Fruit fly (Drosophila melanogaster) whole organism, embryonic: ENCODE measurements around the gene Eig71Ea.

Experiments
- Blimp-1 ChIP-seq: fragments of 200-800 bp; sonication (Bioruptor generic); optimal IDR thresholded peaks from 3 replicates; lab custom pipeline; 2018; ENCODE audit warnings: missing biosample characterization, missing genetic modification characterization, mild to moderate bottlenecking, moderate library complexity, missing genetic modification reagents
- CG10267 ChIP-seq: fragments of 200-800 bp; sonication (Bioruptor generic); optimal IDR thresholded peaks from 2 replicates; lab custom pipeline; 2018; ENCODE audit warnings: missing biosample characterization, mild to moderate bottlenecking, missing genetic modification characterization, moderate library complexity
- CG10979 ChIP-seq: fragments of 200-800 bp; sonication (Bioruptor generic); optimal IDR thresholded peaks from 2 replicates; lab custom pipeline; 2018; ENCODE audit warnings: missing biosample characterization, mild to moderate bottlenecking, missing genetic modification characterization, moderate library complexity
- CG11085 ChIP-seq: fragments of 200-800 bp; sonication (Bioruptor generic); IDR thresholded peaks from 2 replicates; pipeline ENCODE4 v1.3.6; 2022; ENCODE audit warnings: missing biosample characterization, missing genetic modification characterization
- CG1233 ChIP-seq: fragments of 200-800 bp; sonication (Bioruptor generic); optimal IDR thresholded peaks from 4 replicates; lab custom pipeline; 2018; ENCODE audit warnings: missing biosample characterization, mild to moderate bottlenecking, missing genetic modification characterization
- CG13296 ChIP-seq: fragments of 200-800 bp; sonication (Bioruptor generic); optimal IDR thresholded peaks from 3 replicates; lab custom pipeline; 2018; ENCODE audit warnings: missing biosample characterization, mild to moderate bottlenecking, missing genetic modification characterization
- CG13424 ChIP-seq: fragments of 200-800 bp; sonication (Bioruptor generic); optimal IDR thresholded peaks from 2 replicates; lab custom pipeline; 2019; ENCODE audit warnings: missing biosample characterization, mild to moderate bottlenecking, missing genetic modification characterization, moderate library complexity
- CG15479 ChIP-seq: fragments of 200-800 bp; sonication (Bioruptor generic); optimal IDR thresholded peaks from 3 replicates; lab custom pipeline; 2019; ENCODE audit warnings: missing biosample characterization, mild to moderate bottlenecking, missing genetic modification characterization, moderate library complexity
- CG1603 ChIP-seq: fragments of 200-800 bp; sonication (Bioruptor generic); optimal IDR thresholded peaks from 2 replicates; lab custom pipeline; 2019; ENCODE audit warnings: missing biosample characterization, mild to moderate bottlenecking, missing genetic modification characterization, moderate library complexity
- CG17361 ChIP-seq: fragments of 200-800 bp; sonication (Bioruptor generic); IDR thresholded peaks from 3 replicates; pipeline ENCODE4 v1.3.6; 2022; ENCODE audit warnings: missing biosample characterization, missing genetic modification characterization
- CG18262 ChIP-seq: fragments of 200-800 bp; optimal IDR thresholded peaks from 3 replicates; lab custom pipeline; 2019; ENCODE audit warnings: missing biosample characterization, mild to moderate bottlenecking, missing genetic modification characterization, moderate library complexity
- CG18599 ChIP-seq: fragments of 200-800 bp; sonication (Bioruptor generic); optimal IDR thresholded peaks from 3 replicates; lab custom pipeline; 2017; ENCODE audit warnings: missing biosample characterization, missing genetic modification characterization, mild to moderate bottlenecking, moderate library complexity, missing genetic modification reagents
- CG2116 ChIP-seq: fragments of 200-800 bp; sonication (Bioruptor generic); optimal IDR thresholded peaks from 3 replicates; lab custom pipeline; 2018; ENCODE audit warnings: missing biosample characterization, mild to moderate bottlenecking, missing genetic modification characterization
- CG2120 ChIP-seq: fragments of 200-800 bp; sonication (Bioruptor generic); optimal IDR thresholded peaks from 3 replicates; lab custom pipeline; 2016; ENCODE audit warnings: missing biosample characterization, missing genetic modification characterization
- CG2712 ChIP-seq: fragments of 200-800 bp; optimal IDR thresholded peaks from 3 replicates; lab custom pipeline; 2019; ENCODE audit warnings: missing biosample characterization, mild to moderate bottlenecking, missing genetic modification characterization, moderate library complexity
- CG2889 ChIP-seq: fragments of 200-800 bp; sonication (Bioruptor generic); IDR thresholded peaks from 3 replicates; pipeline ENCODE4 v1.3.6; 2022; ENCODE audit warnings: missing biosample characterization, missing genetic modification characterization
- CG3281 ChIP-seq: fragments of 200-800 bp; sonication (Bioruptor generic); optimal IDR thresholded peaks from 3 replicates; lab custom pipeline; 2017; ENCODE audit warnings: missing biosample characterization, mild to moderate bottlenecking, missing genetic modification characterization
- CG34376 ChIP-seq: fragments of 200-800 bp; sonication (Bioruptor generic); optimal IDR thresholded peaks from 2 replicates; lab custom pipeline; 2018; ENCODE audit warnings: missing biosample characterization, mild to moderate bottlenecking, missing genetic modification characterization
- CG6765 ChIP-seq: fragments of 200-800 bp; sonication (Bioruptor generic); optimal IDR thresholded peaks from 3 replicates; lab custom pipeline; 2017; ENCODE audit warnings: missing biosample characterization, mild to moderate bottlenecking, missing genetic modification characterization
- Fer1 ChIP-seq: fragments of 200-800 bp; sonication (Bioruptor generic); optimal IDR thresholded peaks from 2 replicates; lab custom pipeline; 2017; ENCODE audit warnings: missing biosample characterization, mild to moderate bottlenecking, missing genetic modification characterization
- Fer3 ChIP-seq: fragments of 200-800 bp; sonication (Bioruptor generic); optimal IDR thresholded peaks from 2 replicates; lab custom pipeline; 2018; ENCODE audit warnings: missing biosample characterization, mild to moderate bottlenecking, missing genetic modification characterization, moderate library complexity
- HLH3B ChIP-seq: fragments of 200-800 bp; sonication (Bioruptor generic); IDR thresholded peaks from 2 replicates; pipeline ENCODE4 v1.3.6; 2022; ENCODE audit warnings: missing biosample characterization, missing genetic modification characterization
- HmgD ChIP-seq: fragments of 200-800 bp; sonication (Bioruptor generic); optimal IDR thresholded peaks from 3 replicates; lab custom pipeline; 2016; ENCODE audit warnings: missing biosample characterization, missing genetic modification characterization
- Hmr ChIP-seq: fragments of 200-800 bp; sonication (Bioruptor generic); optimal IDR thresholded peaks from 3 replicates; lab custom pipeline; 2017; ENCODE audit warnings: mild to moderate bottlenecking, missing biosample characterization, missing genetic modification reagents, missing genetic modification characterization
- Hr39 ChIP-seq: fragments of >200 bp; optimal IDR thresholded peaks from 2 replicates; lab custom pipeline; 2017
- Neu2 ChIP-seq: fragments of 200-800 bp; sonication (Bioruptor generic); optimal IDR thresholded peaks from 3 replicates; lab custom pipeline; 2016; ENCODE audit warnings: missing biosample characterization, missing genetic modification characterization, borderline replicate concordance
- Opbp ChIP-seq: fragments of 200-800 bp; sonication (Bioruptor generic); IDR thresholded peaks from 3 replicates; pipeline ENCODE4 v1.3.6; 2022; ENCODE audit warnings: missing biosample characterization, missing genetic modification characterization; ENCODE audit not compliant: partially characterized antibody
- Sox100B ChIP-seq: fragments of 200-800 bp; sonication (Bioruptor generic); optimal IDR thresholded peaks from 3 replicates; lab custom pipeline; 2018; ENCODE audit warnings: missing biosample characterization, mild to moderate bottlenecking, missing genetic modification characterization
- Sry-δ ChIP-seq: fragments of 200-800 bp; sonication (Bioruptor generic); optimal IDR thresholded peaks from 2 replicates; lab custom pipeline; 2016; ENCODE audit warnings: missing biosample characterization, missing genetic modification characterization
- abd-A ChIP-seq: fragments of 200-800 bp; sonication (Bioruptor generic); optimal IDR thresholded peaks from 3 replicates; lab custom pipeline; 2019; ENCODE audit warnings: missing biosample characterization, mild to moderate bottlenecking, missing genetic modification characterization, moderate library complexity
- bigmax ChIP-seq: fragments of 200-800 bp; sonication (Bioruptor generic); optimal IDR thresholded peaks from 2 replicates; lab custom pipeline; 2018; ENCODE audit warnings: missing biosample characterization, mild to moderate bottlenecking, missing genetic modification characterization
- bsh ChIP-seq, 2 experiments: fragments of 200-800 bp; sonication (Bioruptor generic); optimal IDR thresholded peaks; 2 replicates each; lab custom pipeline; 2017 to 2018; ENCODE audit warnings: mild to moderate bottlenecking in 2 of 2, missing biosample characterization in 2 of 2, missing genetic modification characterization in 2 of 2, moderate library complexity in 1 of 2
- croc ChIP-seq: fragments of 200-800 bp; sonication (Bioruptor generic); conservative IDR thresholded peaks from 3 replicates; pipeline ENCODE4 v1.3.6; 2022; ENCODE audit warnings: missing biosample characterization, missing genetic modification characterization
- fd96Cb ChIP-seq: fragments of 200-800 bp; sonication (Bioruptor generic); optimal IDR thresholded peaks from 2 replicates; lab custom pipeline; 2018; ENCODE audit warnings: missing biosample characterization, mild to moderate bottlenecking, missing genetic modification characterization, moderate library complexity
- gcm ChIP-seq: fragments of 200-800 bp; sonication (Bioruptor generic); optimal IDR thresholded peaks from 2 replicates; lab custom pipeline; 2019; ENCODE audit warnings: missing biosample characterization, mild to moderate bottlenecking, missing genetic modification characterization, moderate library complexity
- grau ChIP-seq: fragments of 200-800 bp; optimal IDR thresholded peaks from 3 replicates; lab custom pipeline; 2019; ENCODE audit warnings: missing biosample characterization, mild to moderate bottlenecking, missing genetic modification characterization, moderate library complexity
- gro ChIP-seq: fragments of 200-800 bp; sonication (Bioruptor generic); optimal IDR thresholded peaks from 2 replicates; lab custom pipeline; 2016; ENCODE audit warnings: missing biosample characterization, missing genetic modification characterization
- nmo ChIP-seq: fragments of 200-800 bp; sonication (Bioruptor generic); optimal IDR thresholded peaks from 2 replicates; lab custom pipeline; 2018; ENCODE audit warnings: missing biosample characterization, mild to moderate bottlenecking, missing genetic modification characterization, moderate library complexity
- ranshi ChIP-seq: fragments of 200-800 bp; sonication (Bioruptor generic); IDR thresholded peaks from 2 replicates; pipeline ENCODE4 v1.3.6; 2022; ENCODE audit warnings: missing biosample characterization, missing genetic modification characterization
- row ChIP-seq: fragments of 200-800 bp; sonication (Bioruptor generic); IDR thresholded peaks from 3 replicates; pipeline ENCODE4 v1.3.6; 2022; ENCODE audit warnings: missing biosample characterization, missing genetic modification characterization
- run ChIP-seq: fragments of 200-800 bp; sonication (Bioruptor generic); optimal IDR thresholded peaks from 3 replicates; lab custom pipeline; 2018; ENCODE audit warnings: missing biosample characterization, mild to moderate bottlenecking, missing genetic modification characterization
- sd ChIP-seq: fragments of 200-800 bp; sonication (Bioruptor generic); optimal IDR thresholded peaks from 3 replicates; lab custom pipeline; 2018; ENCODE audit warnings: missing biosample characterization, mild to moderate bottlenecking, missing genetic modification characterization, moderate library complexity
- sens ChIP-seq: fragments of 200-800 bp; sonication (Bioruptor generic); peaks from one replicate; lab custom pipeline; 2016; ENCODE audit warnings: missing biosample characterization, missing genetic modification characterization
- tgo ChIP-seq: fragments of 200-800 bp; sonication (Bioruptor generic); IDR thresholded peaks from 3 replicates; pipeline ENCODE4 v1.3.6; 2022; ENCODE audit warnings: missing biosample characterization, missing genetic modification characterization
- unpg ChIP-seq: fragments of 200-800 bp; sonication (Bioruptor generic); optimal IDR thresholded peaks from 3 replicates; lab custom pipeline; 2018; ENCODE audit warnings: missing biosample characterization, mild to moderate bottlenecking, missing genetic modification characterization, moderate library complexity
- usp ChIP-seq: fragments of >200 bp; optimal IDR thresholded peaks from 2 replicates; lab custom pipeline; 2017; ENCODE audit warnings: missing biosample characterization, missing genetic modification characterization
- wdn ChIP-seq: fragments of 200-800 bp; sonication (Bioruptor generic); IDR thresholded peaks from 2 replicates; pipeline ENCODE4 v1.3.6; 2022; ENCODE audit warnings: missing biosample characterization, missing genetic modification characterization
- zf30C ChIP-seq: fragments of 200-800 bp; sonication (Bioruptor generic); optimal IDR thresholded peaks from 3 replicates; lab custom pipeline; 2018; ENCODE audit warnings: missing biosample characterization, mild to moderate bottlenecking, missing genetic modification characterization

The Eig71Ea gene

DNA sequence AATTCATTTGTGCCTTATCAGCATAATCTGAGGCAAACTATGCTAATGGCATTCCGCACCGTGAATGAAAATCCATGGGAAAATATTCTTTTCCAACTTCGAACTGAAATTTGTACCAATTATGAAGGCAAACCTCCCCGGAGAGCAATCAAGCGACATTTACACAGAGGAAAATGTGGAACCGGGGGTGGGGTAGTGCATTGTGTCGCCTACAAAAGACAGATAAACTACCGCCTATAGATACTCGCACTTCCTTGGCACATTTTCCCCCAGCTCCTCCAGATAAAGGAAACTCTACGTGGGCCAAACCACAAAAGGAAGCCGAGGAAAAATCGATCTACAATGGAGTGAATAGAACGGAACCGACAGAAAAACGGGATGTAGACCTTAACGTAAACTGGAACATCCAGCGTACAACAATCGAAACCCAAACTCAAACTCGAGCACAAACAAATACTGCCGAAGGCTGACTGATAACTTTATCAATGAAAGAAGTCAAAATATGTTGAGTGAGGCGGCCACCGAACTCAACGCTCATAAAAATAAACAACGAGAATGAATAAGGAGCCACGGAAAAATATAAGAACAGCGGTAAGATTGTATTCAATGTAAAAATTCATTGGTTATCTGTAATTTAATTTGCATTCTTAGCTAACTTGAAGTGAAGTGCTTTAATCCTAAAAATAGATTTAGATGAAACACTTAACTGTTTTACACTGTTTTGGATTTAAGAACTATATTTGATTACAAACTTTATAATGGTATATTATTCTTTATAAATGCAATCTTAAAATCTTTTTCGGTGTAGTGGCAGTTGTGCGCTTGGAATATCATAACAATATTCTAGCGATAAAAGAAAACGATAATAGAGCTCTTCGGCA, 41.5 kb upstream of the Eig71Ea start (continued):
- no peak for TF ChIP-seq CG6765
- TF ChIP-seq Opbp = no peak
- no peak; the same call in 2 of the 3 replicates for TF ChIP-seq croc
- TF ChIP-seq Sox100B (GFP tag; lab: Kevin White, UChicago) = peak; percentile 66
- 0 out of 2 replicates have a peak, but pooled peaks have one; percentile 10 for TF ChIP-seq wdn
- peak; percentile 34 for TF ChIP-seq CG34376 (GFP tag; lab: Kevin White, UChicago)
- peak; percentile 77 for TF ChIP-seq fd96Cb
- peak; percentile 56 for TF ChIP-seq CG1603 (tag; lab: Kevin White, UChicago)
- TF ChIP-seq usp (GFP tag; lab: Kevin White, UChicago) = no peak
- TF ChIP-seq CG2712 = peak; percentile 64
- TF ChIP-seq bigmax (GFP tag; lab: Kevin White, UChicago) = no peak
- no peak for TF ChIP-seq tgo
- no peak for TF ChIP-seq CG2116 (GFP tag; lab: Kevin White, UChicago)
- TF ChIP-seq CG18262 = peak; percentile 71
- 0 out of 2 replicates have a peak, but pooled peaks have one; percentile 36 for TF ChIP-seq ranshi
- peak; percentile 53; the same call in 1 of the 3 replicates for TF ChIP-seq CG17361 (GFP tag; lab: Robert Waterston, UW)
- TF ChIP-seq grau (tag; lab: Kevin White, UChicago) = peak; percentile 60
- peak; percentile 53 for TF ChIP-seq zf30C (GFP tag; lab: Kevin White, UChicago)
- no peak for TF ChIP-seq Neu2
- TF ChIP-seq CG11085 (GFP tag; lab: Robert Waterston, UW) = no peak
- TF ChIP-seq gro (GFP tag; lab: Kevin White, UChicago) = no peak
- peak; percentile 84 for TF ChIP-seq Blimp-1 (GFP tag; lab: Kevin White, UChicago)
- peak; percentile 30 for TF ChIP-seq CG13296
- peak; percentile 60 for TF ChIP-seq CG1233 (GFP tag; lab: Kevin White, UChicago)
- no peak for TF ChIP-seq CG2889 (GFP tag; lab: Robert Waterston, UW)
- TF ChIP-seq Hmr = peak; percentile 52
- peak; percentile 77 for TF ChIP-seq CG10267
- 0 out of 2 replicates have a peak, but pooled peaks have one; percentile 17 for TF ChIP-seq HLH3B
- TF ChIP-seq Sry-δ (GFP tag; lab: Kevin White, UChicago) = no peak
- TF ChIP-seq CG10979 (tag; lab: Kevin White, UChicago) = peak; percentile 86
- TF ChIP-seq CG2120 (GFP tag; lab: Kevin White, UChicago) = peak; percentile 0
- TF ChIP-seq Hr39 (lab: Kevin White, UChicago) = no peak
- TF ChIP-seq sens (GFP tag; lab: Kevin White, UChicago) = peak; percentile 88
- TF ChIP-seq CG15479 (GFP tag; lab: Kevin White, UChicago) = peak; percentile 52
- TF ChIP-seq sd (tag; lab: Kevin White, UChicago) = peak; percentile 51
- TF ChIP-seq run (tag; lab: Kevin White, UChicago) = no peak
- peak in 1 of 2 experiments; percentile 55 for TF ChIP-seq bsh (GFP tag; optimal IDR thresholded peaks at IDR 0.05; lab: Kevin White, UChicago)
- peak; percentile 10 for TF ChIP-seq abd-A
- peak; percentile 55 for TF ChIP-seq row
- TF ChIP-seq CG18599 (GFP tag; lab: Kevin White, UChicago) = peak; percentile 58
- peak; percentile 50 for TF ChIP-seq Fer3 (tag; lab: Kevin White, UChicago)
- TF ChIP-seq CG13424 = peak; percentile 40
- TF ChIP-seq gcm = peak; percentile 10
- peak; percentile 49 for TF ChIP-seq nmo (GFP tag; lab: Kevin White, UChicago)
- TF ChIP-seq Fer1 (GFP tag; lab: Kevin White, UChicago) = peak; percentile 37
- peak; percentile 67 for TF ChIP-seq unpg (GFP tag; lab: Kevin White, UChicago)
- peak; percentile 19 for TF ChIP-seq CG3281
- no peak for TF ChIP-seq HmgD (GFP tag; lab: Kevin White, UChicago)
